Fruit fly (Drosophila melanogaster): ENCODE measurements around the gene Zdhhc8.

Zdhhc8 gene

dm6 chrX:9295518-9295917 is 60.5 kb downstream of the Zdhhc8 start (continued):
- TF ChIP-seq CG8319 (GFP tag; optimal IDR thresholded peaks at IDR 0.05): no peak
- no peak for TF ChIP-seq CG16779 (tag; optimal IDR thresholded peaks at IDR 0.05)
- TF ChIP-seq CG6792 (GFP tag; optimal IDR thresholded peaks at IDR 0.05): no peak

dm6 chrX:9291270-9291669 is 64.8 kb downstream of the Zdhhc8 start:
- TF ChIP-seq CG4318 (GFP tag; optimal IDR thresholded peaks at IDR 0.05) (no peak), Sox102F (GFP tag; optimal IDR thresholded peaks at IDR 0.05) (no peak), fkh (GFP tag; optimal IDR thresholded peaks at IDR 0.05) (no peak), CG3919 (GFP tag; optimal IDR thresholded peaks at IDR 0.05) (no peak), Ets21C (GFP tag; optimal IDR thresholded peaks at IDR 0.05) (no peak), Blimp-1 (GFP tag; optimal IDR thresholded peaks at IDR 0.05) (no peak), Eip78C (GFP tag) (no peak), eg (GFP tag; IDR thresholded peaks at IDR 0.05) (no peak), Sox14 (GFP tag; optimal IDR thresholded peaks at IDR 0.05) (no peak), CG8632 (GFP tag; optimal IDR thresholded peaks at IDR 0.05) (no peak)

dm6 chrX:9286386-9286785 is 69.6 kb downstream of the Zdhhc8 start:
- no peak for TF ChIP-seq CG15336 (GFP tag; IDR thresholded peaks at IDR 0.05)
- TF ChIP-seq Eip78C (GFP tag): peak; percentile 3
- TF ChIP-seq CG1621 (tag; optimal IDR thresholded peaks at IDR 0.05): no peak
- TF ChIP-seq svp (GFP tag): no peak

- TF ChIP-seq CG6854 (GFP tag; optimal IDR thresholded peaks at IDR 0.05) (peak; percentile 11), CG6163 (GFP tag; IDR thresholded peaks at IDR 0.05) (peak; percentile 8; the same call in 1 of the 3 replicates), CG7368 (GFP tag; optimal IDR thresholded peaks at IDR 0.05) (no peak), salr (GFP tag; optimal IDR thresholded peaks at IDR 0.05) (no peak), topi (GFP tag; optimal IDR thresholded peaks at IDR 0.05) (no peak), fkh (GFP tag; optimal IDR thresholded peaks at IDR 0.05) (no peak), CG1621 (tag; optimal IDR thresholded peaks at IDR 0.05) (no peak), Sox15 (GFP tag; optimal IDR thresholded peaks at IDR 0.05) (no peak), CG6808 (GFP tag; optimal IDR thresholded peaks at IDR 0.05) (no peak), Smox (GFP tag; optimal IDR thresholded peaks at IDR 0.05) (no peak), achi (GFP tag; optimal IDR thresholded peaks at IDR 0.05) (no peak), Eip93F (GFP tag; optimal IDR thresholded peaks at IDR 0.05) (no peak), Lpt (GFP tag; optimal IDR thresholded peaks at IDR 0.05) (no peak), CG11902 (GFP tag; optimal IDR thresholded peaks at IDR 0.05) (no peak), CG6792 (GFP tag; optimal IDR thresholded peaks at IDR 0.05) (no peak), ss (GFP tag; optimal IDR thresholded peaks at IDR 0.05) (peak; percentile 2 to 7), vri (GFP tag; optimal IDR thresholded peaks at IDR 0.05) (no peak), acj6 (GFP tag; optimal IDR thresholded peaks at IDR 0.05) (no peak), eg (GFP tag; IDR thresholded peaks at IDR 0.05) (peak; percentile 38; the same call in 1 of the 3 replicates), Hr39 (GFP tag; optimal IDR thresholded peaks at IDR 0.05) (no peak), pdm3 (GFP tag; optimal IDR thresholded peaks at IDR 0.05) (no peak), Hr4 (GFP tag; optimal IDR thresholded peaks at IDR 0.05) (no peak), Ets96B (tag; optimal IDR thresholded peaks at IDR 0.05) (no peak), dsx (GFP tag; optimal IDR thresholded peaks at IDR 0.05; ENCODE audit: poor library complexity, severe bottlenecking) (no peak), CG9139 (GFP tag; optimal IDR thresholded peaks at IDR 0.05) (no peak), Ets21C (GFP tag; optimal IDR thresholded peaks at IDR 0.05) (no peak), Eip78C (GFP tag) (peak; percentile 44), svp (GFP tag) (no peak), CG31627 (GFP tag; optimal IDR thresholded peaks at IDR 0.05) (no peak), CG16779 (tag; optimal IDR thresholded peaks at IDR 0.05) (no peak), cyc (GFP tag; optimal IDR thresholded peaks at IDR 0.05) (no peak), OdsH (GFP tag; optimal IDR thresholded peaks at IDR 0.05) (no peak), Eip75B (GFP tag; optimal IDR thresholded peaks at IDR 0.05) (no peak), fd85E (GFP tag; optimal IDR thresholded peaks at IDR 0.05) (no peak), CG8119 (GFP tag; IDR thresholded peaks at IDR 0.05) (peak; percentile 66; the same call in 2 of the 3 replicates), CG4318 (GFP tag; optimal IDR thresholded peaks at IDR 0.05) (no peak), CG34406 (GFP tag; optimal IDR thresholded peaks at IDR 0.05) (no peak), dac (GFP tag; optimal IDR thresholded peaks at IDR 0.05) (no peak)
Measured at dm6 chrX:9284024-9284738, 71.8 kb downstream of the Zdhhc8 start, which contains the start of gene lz. Gene lz (plus strand): TSS chrX:9284649.

Measured in whole organism, prepupa.